Worm (Caenorhabditis elegans) whole organism, late embryonic: ENCODE results near the gene hyl-2.

Experiments
- C38D4.7 ChIP-seq: fragments of 200-800 bp; sonication (Bioruptor generic); optimal IDR thresholded peaks from 2 replicates; lab custom pipeline; 2018; ENCODE audit warnings: mild to moderate bottlenecking, missing genetic modification characterization, moderate library complexity, missing compliant biosample characterization
- K09A11.1 ChIP-seq: sonication (generic microtip); optimal IDR thresholded peaks from 2 replicates; lab custom pipeline; 2017; ENCODE audit warnings: antibody characterized with exemption, mild to moderate bottlenecking, missing genetic modification characterization, missing compliant biosample characterization; ENCODE audit not compliant: insufficient read depth
- ahr-1 ChIP-seq: sonication (generic microtip); optimal IDR thresholded peaks from 2 replicates; lab custom pipeline; 2016; ENCODE audit warnings: missing genetic modification characterization, missing compliant biosample characterization
- ama-1 ChIP-seq: fragments of 150-350 bp; optimal IDR thresholded peaks from 2 replicates; lab custom pipeline; 2014
- ceh-19 ChIP-seq: fragments of 200-800 bp; sonication (Bioruptor generic); optimal IDR thresholded peaks from 2 replicates; lab custom pipeline; 2018; ENCODE audit warnings: mild to moderate bottlenecking, missing genetic modification characterization, missing compliant biosample characterization
- ceh-31 ChIP-seq: sonication (generic microtip); optimal IDR thresholded peaks from 2 replicates; lab custom pipeline; 2016; ENCODE audit warnings: missing genetic modification characterization, missing compliant biosample characterization
- hlh-6 ChIP-seq: sonication (generic microtip); optimal IDR thresholded peaks from 2 replicates; lab custom pipeline; 2016; ENCODE audit warnings: missing genotype, missing genetic modification characterization, missing compliant biosample characterization
- nfya-1 ChIP-seq: sonication (generic microtip); optimal IDR thresholded peaks from 2 replicates; lab custom pipeline; 2017; ENCODE audit warnings: missing genetic modification characterization, mild to moderate bottlenecking, missing compliant biosample characterization, antibody characterized with exemption, moderate library complexity
- nhr-11 ChIP-seq: fragments of 150-350 bp; optimal IDR thresholded peaks from 2 replicates; lab custom pipeline; 2014; ENCODE audit warnings: missing biosample characterization, missing genetic modification characterization
- npax-4 ChIP-seq: sonication (generic microtip); optimal IDR thresholded peaks from 2 replicates; lab custom pipeline; 2016; ENCODE audit warnings: missing genetic modification characterization, missing compliant biosample characterization
- odd-2 ChIP-seq: sonication (generic microtip); optimal IDR thresholded peaks from 2 replicates; lab custom pipeline; 2017; ENCODE audit warnings: antibody characterized with exemption, mild to moderate bottlenecking, missing genetic modification characterization, missing compliant biosample characterization
- tbx-2 ChIP-seq: sonication (generic microtip); optimal IDR thresholded peaks from 2 replicates; lab custom pipeline; 2016; ENCODE audit warnings: missing genetic modification characterization, missing compliant biosample characterization
- zip-5 ChIP-seq: sonication (generic microtip); optimal IDR thresholded peaks from 2 replicates; lab custom pipeline; 2016; ENCODE audit warnings: missing genetic modification characterization, missing compliant biosample characterization

ce11 chrX:4657577-4657976 lies 41.7 kb downstream of the hyl-2 start:
- TF ChIP-seq ceh-31 (tag; lab: Kevin White, UChicago): no peak
- TF ChIP-seq zip-5: no peak
- no peak for TF ChIP-seq tbx-2
- TF ChIP-seq ahr-1 (tag; lab: Kevin White, UChicago): no peak
- TF ChIP-seq hlh-6 (tag; lab: Kevin White, UChicago): no peak
- TF ChIP-seq nhr-11 (tag; lab: Kevin White, UChicago): no peak
- TF ChIP-seq odd-2 (tag; lab: Kevin White, UChicago): no peak
- TF ChIP-seq npax-4: no peak
- no peak for TF ChIP-seq nfya-1
- TF ChIP-seq ama-1 (lab: Kevin White, UChicago): no peak
- TF ChIP-seq ceh-19 (GFP tag; lab: Kevin White, UChicago): no peak
- TF ChIP-seq K09A11.1: no peak
- no peak for TF ChIP-seq C38D4.7 (GFP tag; lab: Kevin White, UChicago)
